Fruit fly (Drosophila melanogaster) S2 (cell line): ENCODE measurements around the gene CG4293.

Experiments used
- CG8478 ChIP-seq: fragments of >200 bp; optimal IDR thresholded peaks from 2 replicates; lab custom pipeline; 2018
- CTCF ChIP-seq, 2 experiments: fragments of >200 bp; optimal IDR thresholded peaks; 2 replicates each; lab custom pipeline; 2018

DNA sequence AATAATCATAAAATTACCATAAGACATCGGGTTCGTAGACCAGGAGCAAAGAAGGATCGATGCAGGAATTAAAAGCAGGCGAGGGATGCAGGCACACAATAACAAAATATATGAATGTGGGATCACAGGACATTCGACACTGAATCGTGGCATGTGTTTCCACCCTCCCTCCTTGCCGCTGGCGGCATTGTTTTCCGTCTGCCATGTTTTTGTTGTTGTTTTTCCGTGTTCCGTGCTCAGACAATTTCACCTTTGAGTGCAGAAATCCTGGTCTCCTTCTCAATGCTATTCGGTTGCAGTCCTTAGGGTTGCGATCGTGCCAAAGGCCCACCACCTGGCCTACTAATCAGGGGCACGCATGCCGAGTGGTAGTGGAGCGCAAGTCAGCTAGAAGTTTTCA lies 4.5 kb downstream of the CG4293 start:
- no peak for TF ChIP-seq CTCF (optimal IDR thresholded peaks at IDR 0.05; lab: Kevin White, UChicago)
- TF ChIP-seq CG8478 (lab: Kevin White, UChicago), result no peak
